Worm (Caenorhabditis elegans): ENCODE measurements around the gene dig-1.

Gene dig-1

DNA sequence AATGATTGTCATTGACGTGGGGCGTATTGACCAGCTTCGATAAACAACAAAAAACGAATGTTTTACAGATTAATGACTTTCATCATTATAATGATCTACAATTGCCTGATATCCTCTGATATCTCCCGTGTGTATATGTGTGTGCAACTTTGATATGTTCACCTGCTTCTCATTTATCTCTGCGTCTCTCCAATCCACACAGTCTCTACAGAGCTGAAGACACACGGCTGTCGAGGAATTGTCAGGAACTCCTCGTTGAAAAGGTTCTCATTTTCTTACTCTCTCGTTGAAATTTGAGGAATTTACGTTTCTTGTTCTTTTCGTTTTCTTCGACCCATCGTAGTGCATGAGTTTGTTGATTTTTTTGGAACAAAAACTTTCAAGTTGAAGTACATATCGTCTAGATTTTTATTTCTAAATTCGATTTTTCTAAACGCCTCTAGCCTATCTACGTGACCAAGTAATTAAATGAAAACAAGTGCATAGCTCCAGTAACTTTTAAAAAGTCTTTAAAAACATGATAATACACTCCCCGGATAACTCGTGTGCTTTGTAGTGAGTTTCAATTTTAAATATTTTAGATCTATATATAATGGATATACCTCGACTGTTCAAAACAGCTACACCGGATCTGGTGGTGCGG lies 74.4 kb downstream of the dig-1 start, which contains the start of gene ten-1:
TSS of gene ten-1 (plus strand) at position 593 of the 643 bp plus-strand sequence.
- TF ChIP-seq xbp-1 (tag; optimal IDR thresholded peaks at IDR 0.05), result no peak
- peak; percentile 45 for TF ChIP-seq rnt-1 (tag; optimal IDR thresholded peaks at IDR 0.05)
- peak; percentile 70 for TF ChIP-seq lin-14 (GFP tag; optimal IDR thresholded peaks at IDR 0.05)

DNA sequence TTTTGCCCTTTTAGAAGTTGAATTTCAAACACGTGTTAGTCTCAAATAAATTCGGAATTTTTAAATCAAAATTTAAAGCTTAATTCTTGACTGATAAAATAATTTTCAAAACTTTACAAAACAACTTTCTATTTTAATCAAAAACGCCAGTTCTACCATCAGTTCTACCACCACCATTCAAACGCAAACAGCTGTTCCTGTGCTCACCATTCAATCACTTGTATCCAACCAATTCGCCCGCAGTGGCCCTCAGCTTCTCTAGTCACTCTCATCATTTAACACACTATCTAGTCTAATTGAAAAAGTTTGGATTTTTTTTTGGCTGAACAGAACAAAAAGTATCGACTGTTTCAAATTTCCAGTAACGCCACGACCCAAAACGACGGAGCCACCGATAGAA lies 76.7 kb downstream of the dig-1 start:
- TF ChIP-seq unc-130 (tag; optimal IDR thresholded peaks at IDR 0.05) (no peak), fkh-4 (tag; optimal IDR thresholded peaks at IDR 0.05; ENCODE audit: borderline replicate concordance) (no peak), ets-5 (GFP tag; IDR thresholded peaks at IDR 0.05) (no peak), unc-30 (tag; optimal IDR thresholded peaks at IDR 0.05) (no peak), zag-1 (tag; optimal IDR thresholded peaks at IDR 0.05) (no peak), nhr-28 (tag; optimal IDR thresholded peaks at IDR 0.05) (no peak), nhr-11 (tag; optimal IDR thresholded peaks at IDR 0.05) (no peak), mdl-1 (tag; optimal IDR thresholded peaks at IDR 0.05) (no peak), dsc-1 (tag; optimal IDR thresholded peaks at IDR 0.05) (peak; percentile 28), lin-15B (tag; optimal IDR thresholded peaks at IDR 0.05) (no peak), lin-14 (GFP tag; optimal IDR thresholded peaks at IDR 0.05) (peak; percentile 12), rnt-1 (tag; optimal IDR thresholded peaks at IDR 0.05) (peak; percentile 25), swsn-7 (tag; optimal IDR thresholded peaks at IDR 0.05) (no peak), grh-1 (GFP tag; IDR thresholded peaks at IDR 0.05) (no peak), irx-1 (tag; optimal IDR thresholded peaks at IDR 0.05) (no peak)

DNA sequence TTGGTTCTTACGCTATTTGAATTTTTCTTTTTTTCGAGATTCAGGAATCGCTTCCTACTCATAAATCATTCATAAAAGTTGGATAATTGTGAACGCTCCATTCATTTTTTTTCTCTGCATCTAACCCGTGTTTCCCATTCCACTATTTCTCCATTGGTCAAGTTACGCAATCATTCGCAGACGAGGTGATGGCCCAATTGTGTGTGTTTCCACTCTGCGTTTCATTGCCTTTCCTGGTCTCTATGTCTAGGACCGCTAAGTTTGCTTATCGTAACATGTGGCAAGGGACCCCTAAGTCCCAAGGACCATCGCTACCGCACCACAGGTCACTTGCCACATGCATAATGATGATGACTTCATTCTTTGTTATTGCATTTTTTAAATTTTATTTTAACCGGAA lies 80.0 kb downstream of the dig-1 start:
- no peak for TF ChIP-seq dpl-1 (GFP tag; optimal IDR thresholded peaks at IDR 0.05)
- no peak for TF ChIP-seq nhr-12 (tag; optimal IDR thresholded peaks at IDR 0.05)
- no peak for TF ChIP-seq snpc-4 (tag; optimal IDR thresholded peaks at IDR 0.05)
- TF ChIP-seq unc-62 (GFP tag; optimal IDR thresholded peaks at IDR 0.05), result no peak
- TF ChIP-seq fos-1 (tag; optimal IDR thresholded peaks at IDR 0.05), result no peak
- no peak for TF ChIP-seq nhr-71 (tag; optimal IDR thresholded peaks at IDR 0.05)
- no peak for TF ChIP-seq mef-2 (tag; optimal IDR thresholded peaks at IDR 0.05)
- TF ChIP-seq hpl-2 (GFP tag; optimal IDR thresholded peaks at IDR 0.05), result no peak
- no peak for TF ChIP-seq Y116A8C.19 (tag; optimal IDR thresholded peaks at IDR 0.05; ENCODE audit: borderline replicate concordance)
- TF ChIP-seq hlh-4 (tag; optimal IDR thresholded peaks at IDR 0.05), result no peak
- no peak for TF ChIP-seq sox-4 (tag; optimal IDR thresholded peaks at IDR 0.05)
- TF ChIP-seq vab-15 (tag; optimal IDR thresholded peaks at IDR 0.05), result no peak
- no peak for TF ChIP-seq fkh-4 (tag; optimal IDR thresholded peaks at IDR 0.05; ENCODE audit: borderline replicate concordance)
- no peak for TF ChIP-seq ceh-82 (tag; optimal IDR thresholded peaks at IDR 0.05)
- TF ChIP-seq mep-1 (tag; optimal IDR thresholded peaks at IDR 0.05), result no peak
- no peak for TF ChIP-seq lir-3 (tag; optimal IDR thresholded peaks at IDR 0.05; ENCODE audit: poor library complexity)
- TF ChIP-seq C34B4.2 (tag; optimal IDR thresholded peaks at IDR 0.05), result no peak
- TF ChIP-seq nhr-20 (tag; optimal IDR thresholded peaks at IDR 0.05), result no peak
- no peak for TF ChIP-seq aha-1 (tag; optimal IDR thresholded peaks at IDR 0.05)
- TF ChIP-seq zag-1 (tag; optimal IDR thresholded peaks at IDR 0.05), result no peak

DNA sequence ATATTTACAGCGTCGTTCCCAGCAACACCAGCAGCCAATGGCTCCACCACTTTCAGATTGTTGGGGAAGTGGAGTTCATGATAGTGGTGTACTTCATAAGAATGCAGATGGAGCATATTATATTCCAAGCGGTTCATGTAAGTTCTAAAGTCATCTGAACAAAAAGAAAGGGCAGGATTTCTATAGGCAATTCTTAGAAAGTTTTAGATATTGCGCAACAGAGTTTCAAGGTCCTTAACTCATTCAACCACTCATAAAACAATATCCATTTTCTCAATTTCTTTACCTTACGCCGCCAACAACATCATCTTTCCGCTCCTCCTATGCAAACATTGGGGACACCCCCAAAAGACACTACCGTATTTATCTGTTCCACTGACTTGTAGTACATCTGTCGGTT lies 85.2 kb downstream of the dig-1 start:
- TF ChIP-seq fkh-8 (tag; optimal IDR thresholded peaks at IDR 0.05) (no peak), dsc-1 (tag; optimal IDR thresholded peaks at IDR 0.05) (no peak), pax-3 (tag; optimal IDR thresholded peaks at IDR 0.05) (no peak), C16A3.4 (tag; optimal IDR thresholded peaks at IDR 0.05) (no peak), egl-13 (tag; optimal IDR thresholded peaks at IDR 0.05) (no peak), lin-39 (tag; optimal IDR thresholded peaks at IDR 0.05) (no peak), pag-3 (tag; optimal IDR thresholded peaks at IDR 0.05; ENCODE audit: borderline replicate concordance, insufficient read depth) (no peak), unc-62 (GFP tag; optimal IDR thresholded peaks at IDR 0.05) (no peak), unc-30 (tag; optimal IDR thresholded peaks at IDR 0.05) (no peak), sox-4 (tag; optimal IDR thresholded peaks at IDR 0.05) (no peak), efl-3 (GFP tag; optimal IDR thresholded peaks at IDR 0.05) (no peak), mab-9 (GFP tag; IDR thresholded peaks at IDR 0.05) (no peak), pqm-1 (tag; optimal IDR thresholded peaks at IDR 0.05) (no peak), nhr-85 (tag) (no peak), unc-98 (GFP tag; IDR thresholded peaks at IDR 0.05) (no peak), ztf-11 (tag; optimal IDR thresholded peaks at IDR 0.05) (no peak), mep-1 (tag; optimal IDR thresholded peaks at IDR 0.05) (no peak)

Measured in whole organism, L1 larva.